Fruit fly (Drosophila melanogaster) whole organism, embryonic: ENCODE data around the gene r-l.
A peak's percentile ranks its signal among the peaks of the same experiment; 100 is the strongest.

Experiments
- Bgb ChIP-seq: fragments of 200-800 bp; sonication (Bioruptor generic); IDR thresholded peaks from 2 replicates; pipeline ENCODE4 v1.3.6; 2022; ENCODE audit warnings: missing biosample characterization, missing genetic modification characterization; ENCODE audit not compliant: partially characterized antibody
- CG10462 ChIP-seq: fragments of 200-800 bp; sonication (Bioruptor generic); optimal IDR thresholded peaks from 2 replicates; lab custom pipeline; 2016; ENCODE audit warnings: missing biosample characterization, missing genetic modification characterization
- CG10654 ChIP-seq: fragments of 200-800 bp; sonication (Bioruptor generic); optimal IDR thresholded peaks from 2 replicates; lab custom pipeline; 2016; ENCODE audit warnings: missing biosample characterization, missing genetic modification characterization
- CG11504 ChIP-seq: fragments of 200-800 bp; sonication (Bioruptor generic); optimal IDR thresholded peaks from 3 replicates; lab custom pipeline; 2019; ENCODE audit warnings: missing biosample characterization, mild to moderate bottlenecking, missing genetic modification characterization, moderate library complexity
- CG11696 ChIP-seq: fragments of 200-800 bp; sonication (Bioruptor generic); IDR thresholded peaks from 2 replicates; pipeline ENCODE4 v1.3.6; 2022; ENCODE audit warnings: missing biosample characterization, missing genetic modification characterization
- CG13624 ChIP-seq: fragments of 200-800 bp; sonication (Bioruptor generic); optimal IDR thresholded peaks from 2 replicates; lab custom pipeline; 2016; ENCODE audit warnings: missing biosample characterization, missing genetic modification characterization
- CG14860 ChIP-seq: fragments of 200-800 bp; sonication (Bioruptor generic); IDR thresholded peaks from 3 replicates; pipeline ENCODE4 v1.3.6; 2022; ENCODE audit warnings: missing biosample characterization, missing genetic modification characterization; ENCODE audit not compliant: partially characterized antibody
- CG15479 ChIP-seq: fragments of 200-800 bp; sonication (Bioruptor generic); optimal IDR thresholded peaks from 3 replicates; lab custom pipeline; 2019; ENCODE audit warnings: missing biosample characterization, mild to moderate bottlenecking, missing genetic modification characterization, moderate library complexity
- CG1647 ChIP-seq: fragments of 200-800 bp; sonication (Bioruptor generic); optimal IDR thresholded peaks from 3 replicates; lab custom pipeline; 2016; ENCODE audit warnings: missing biosample characterization, missing genetic modification characterization
- CG17912 ChIP-seq: fragments of 200-800 bp; sonication (Bioruptor generic); optimal IDR thresholded peaks from 2 replicates; lab custom pipeline; 2018; ENCODE audit warnings: missing biosample characterization, mild to moderate bottlenecking, missing genetic modification characterization
- CG2120 ChIP-seq: fragments of 200-800 bp; sonication (Bioruptor generic); optimal IDR thresholded peaks from 3 replicates; lab custom pipeline; 2016; ENCODE audit warnings: missing biosample characterization, missing genetic modification characterization
- CG2889 ChIP-seq: fragments of 200-800 bp; sonication (Bioruptor generic); IDR thresholded peaks from 3 replicates; pipeline ENCODE4 v1.3.6; 2022; ENCODE audit warnings: missing biosample characterization, missing genetic modification characterization
- CG34224 ChIP-seq: fragments of 200-800 bp; sonication (Bioruptor generic); IDR thresholded peaks from 3 replicates; pipeline ENCODE4 v1.3.6; 2022; ENCODE audit warnings: missing biosample characterization, missing genetic modification characterization; ENCODE audit not compliant: partially characterized antibody
- CG3726 ChIP-seq: fragments of 200-800 bp; sonication (Bioruptor generic); IDR thresholded peaks from 3 replicates; pipeline ENCODE4, ENCODE4 v1.3.6; 2022; ENCODE audit warnings: missing biosample characterization, missing genetic modification characterization
- CG42726 ChIP-seq: fragments of 200-800 bp; sonication (Bioruptor generic); IDR thresholded peaks from 2 replicates; pipeline ENCODE4 v1.3.6; 2022; ENCODE audit warnings: missing biosample characterization, missing genetic modification characterization; ENCODE audit not compliant: partially characterized antibody
- CG4328 ChIP-seq: fragments of 200-800 bp; sonication (Bioruptor generic); optimal IDR thresholded peaks from 3 replicates; lab custom pipeline; 2017; ENCODE audit warnings: missing biosample characterization, missing genetic modification reagents, missing genetic modification characterization
- CG4424 ChIP-seq: fragments of 200-800 bp; sonication (Bioruptor generic); optimal IDR thresholded peaks from 3 replicates; lab custom pipeline; 2016; ENCODE audit warnings: missing biosample characterization, missing genetic modification characterization
- CG9437 ChIP-seq: fragments of 200-800 bp; sonication (Bioruptor generic); optimal IDR thresholded peaks from 2 replicates; lab custom pipeline; 2018; ENCODE audit warnings: missing biosample characterization, mild to moderate bottlenecking, missing genetic modification characterization
- D ChIP-seq, 2 experiments: fragments of 200-800 bp in 1 of 2; fragments of >200 bp in 1 of 2; sonication (Bioruptor generic) in 1 of 2; optimal IDR thresholded peaks; 2 replicates in 1 of 2; 3 replicates in 1 of 2; lab custom pipeline; 2017; ENCODE audit warnings: mild to moderate bottlenecking in 1 of 2, missing biosample characterization in 1 of 2, missing genetic modification characterization in 1 of 2, missing genetic modification reagents in 1 of 2
- Dek ChIP-seq: fragments of 200-800 bp; sonication (Bioruptor generic); optimal IDR thresholded peaks from 3 replicates; lab custom pipeline; 2019; ENCODE audit warnings: missing biosample characterization, mild to moderate bottlenecking, missing genetic modification characterization, moderate library complexity
- HmgZ ChIP-seq: fragments of 200-800 bp; sonication (Bioruptor generic); optimal IDR thresholded peaks from 2 replicates; lab custom pipeline; 2018; ENCODE audit warnings: missing biosample characterization, mild to moderate bottlenecking, missing genetic modification characterization
- Jarid2 ChIP-seq: fragments of 200-800 bp; sonication (Bioruptor generic); optimal IDR thresholded peaks from 3 replicates; lab custom pipeline; 2017; ENCODE audit warnings: mild to moderate bottlenecking, missing biosample characterization, missing genetic modification reagents, missing genetic modification characterization
- MBD-R2 ChIP-seq: fragments of 200-800 bp; sonication (Bioruptor generic); IDR thresholded peaks from 2 replicates; pipeline ENCODE4 v1.3.6; 2022; ENCODE audit warnings: missing biosample characterization, missing genetic modification characterization
- MESR4 ChIP-seq: fragments of 200-800 bp; sonication (Bioruptor generic); optimal IDR thresholded peaks from 2 replicates; lab custom pipeline; 2018; ENCODE audit warnings: missing biosample characterization, mild to moderate bottlenecking, missing genetic modification characterization, moderate library complexity
- PHDP ChIP-seq: fragments of 200-800 bp; sonication (Bioruptor generic); optimal IDR thresholded peaks from 3 replicates; lab custom pipeline; 2018; ENCODE audit warnings: missing biosample characterization, mild to moderate bottlenecking, missing genetic modification characterization, moderate library complexity
- Side ChIP-seq: fragments of 200-800 bp; sonication (Bioruptor generic); optimal IDR thresholded peaks from 2 replicates; lab custom pipeline; 2016; ENCODE audit warnings: missing biosample characterization, missing genetic modification characterization
- Sox100B ChIP-seq: fragments of 200-800 bp; sonication (Bioruptor generic); optimal IDR thresholded peaks from 3 replicates; lab custom pipeline; 2018; ENCODE audit warnings: missing biosample characterization, mild to moderate bottlenecking, missing genetic modification characterization
- Taf1 ChIP-seq: fragments of 200-800 bp; sonication (Bioruptor generic); IDR thresholded peaks from 2 replicates; pipeline ENCODE4 v1.3.6; 2022; ENCODE audit warnings: missing biosample characterization, missing genetic modification characterization
- bsh ChIP-seq, 2 experiments: fragments of 200-800 bp; sonication (Bioruptor generic); optimal IDR thresholded peaks; 2 replicates each; lab custom pipeline; 2017 to 2018; ENCODE audit warnings: mild to moderate bottlenecking in 2 of 2, missing biosample characterization in 2 of 2, missing genetic modification characterization in 2 of 2, moderate library complexity in 1 of 2
- dm ChIP-seq: fragments of 200-800 bp; sonication (Bioruptor generic); optimal IDR thresholded peaks from 3 replicates; lab custom pipeline; 2016; ENCODE audit warnings: missing biosample characterization, missing genetic modification characterization
- emc ChIP-seq: fragments of 200-800 bp; sonication (Bioruptor generic); optimal IDR thresholded peaks from 2 replicates; lab custom pipeline; 2016; ENCODE audit warnings: missing biosample characterization, missing genetic modification characterization
- ems ChIP-seq: fragments of 200-800 bp; sonication (Bioruptor generic); optimal IDR thresholded peaks from 3 replicates; lab custom pipeline; 2016; ENCODE audit warnings: missing biosample characterization, missing genetic modification characterization
- fd3F ChIP-seq: fragments of 200-800 bp; sonication (Bioruptor generic); optimal IDR thresholded peaks from 2 replicates; lab custom pipeline; 2018; ENCODE audit warnings: missing biosample characterization, mild to moderate bottlenecking, missing genetic modification characterization, moderate library complexity
- fd64A ChIP-seq: fragments of 200-800 bp; sonication (Bioruptor generic); optimal IDR thresholded peaks from 3 replicates; lab custom pipeline; 2018; ENCODE audit warnings: missing biosample characterization, mild to moderate bottlenecking, missing genetic modification characterization
- fd96Cb ChIP-seq: fragments of 200-800 bp; sonication (Bioruptor generic); optimal IDR thresholded peaks from 2 replicates; lab custom pipeline; 2018; ENCODE audit warnings: missing biosample characterization, mild to moderate bottlenecking, missing genetic modification characterization, moderate library complexity
- fru ChIP-seq: fragments of >200 bp; optimal IDR thresholded peaks from 2 replicates; lab custom pipeline; 2017
- gsb-n ChIP-seq: fragments of 200-800 bp; sonication (Bioruptor generic); optimal IDR thresholded peaks from 3 replicates; lab custom pipeline; 2018; ENCODE audit warnings: missing biosample characterization, mild to moderate bottlenecking, missing genetic modification characterization
- her ChIP-seq: fragments of 200-800 bp; sonication (Bioruptor generic); optimal IDR thresholded peaks from 2 replicates; lab custom pipeline; 2016; ENCODE audit warnings: missing biosample characterization, missing genetic modification characterization
- lov ChIP-seq, 2 experiments: fragments of 200-800 bp in 1 of 2; fragments of >200 bp in 1 of 2; sonication (Bioruptor generic) in 1 of 2; IDR thresholded peaks in 1 of 2; optimal IDR thresholded peaks in 1 of 2; 2 replicates in 1 of 2; 3 replicates in 1 of 2; pipeline versions ENCODE4 v1.3.6 to Lab custom; 2017 to 2022; ENCODE audit warnings: missing biosample characterization in 1 of 2, missing genetic modification characterization in 1 of 2
- nerfin-2 ChIP-seq: fragments of 200-800 bp; sonication (Bioruptor generic); IDR thresholded peaks from 2 replicates; pipeline ENCODE4 v1.3.6; 2022; ENCODE audit warnings: missing biosample characterization, missing genetic modification characterization; ENCODE audit not compliant: partially characterized antibody
- pfk ChIP-seq: fragments of 200-800 bp; sonication (Bioruptor generic); optimal IDR thresholded peaks from 2 replicates; lab custom pipeline; 2018; ENCODE audit warnings: missing biosample characterization, mild to moderate bottlenecking, missing genetic modification characterization, moderate library complexity
- pnt ChIP-seq: fragments of 200-800 bp; sonication (Bioruptor generic); optimal IDR thresholded peaks from 3 replicates; lab custom pipeline; 2016; ENCODE audit warnings: missing biosample characterization, missing genetic modification characterization
- sens ChIP-seq: fragments of 200-800 bp; sonication (Bioruptor generic); peaks from one replicate; lab custom pipeline; 2016; ENCODE audit warnings: missing biosample characterization, missing genetic modification characterization
- toy ChIP-seq: fragments of 200-800 bp; sonication (Bioruptor generic); IDR thresholded peaks from 2 replicates; pipeline ENCODE4 v1.3.6; 2022; ENCODE audit warnings: missing biosample characterization, missing genetic modification characterization
- vfl ChIP-seq: fragments of 200-800 bp; sonication (Bioruptor generic); optimal IDR thresholded peaks from 2 replicates; lab custom pipeline; 2016; ENCODE audit warnings: missing biosample characterization, missing genetic modification characterization
- wor ChIP-seq: fragments of 200-800 bp; sonication (Bioruptor generic); IDR thresholded peaks from 2 replicates; pipeline ENCODE4 v1.3.6; 2022; ENCODE audit warnings: missing biosample characterization, missing genetic modification characterization
- zen2 ChIP-seq: fragments of 200-800 bp; sonication (Bioruptor generic); IDR thresholded peaks from 3 replicates; pipeline ENCODE4 v1.3.6; 2022; ENCODE audit warnings: missing biosample characterization, missing genetic modification characterization; ENCODE audit not compliant: partially characterized antibody

The r-l gene

DNA sequence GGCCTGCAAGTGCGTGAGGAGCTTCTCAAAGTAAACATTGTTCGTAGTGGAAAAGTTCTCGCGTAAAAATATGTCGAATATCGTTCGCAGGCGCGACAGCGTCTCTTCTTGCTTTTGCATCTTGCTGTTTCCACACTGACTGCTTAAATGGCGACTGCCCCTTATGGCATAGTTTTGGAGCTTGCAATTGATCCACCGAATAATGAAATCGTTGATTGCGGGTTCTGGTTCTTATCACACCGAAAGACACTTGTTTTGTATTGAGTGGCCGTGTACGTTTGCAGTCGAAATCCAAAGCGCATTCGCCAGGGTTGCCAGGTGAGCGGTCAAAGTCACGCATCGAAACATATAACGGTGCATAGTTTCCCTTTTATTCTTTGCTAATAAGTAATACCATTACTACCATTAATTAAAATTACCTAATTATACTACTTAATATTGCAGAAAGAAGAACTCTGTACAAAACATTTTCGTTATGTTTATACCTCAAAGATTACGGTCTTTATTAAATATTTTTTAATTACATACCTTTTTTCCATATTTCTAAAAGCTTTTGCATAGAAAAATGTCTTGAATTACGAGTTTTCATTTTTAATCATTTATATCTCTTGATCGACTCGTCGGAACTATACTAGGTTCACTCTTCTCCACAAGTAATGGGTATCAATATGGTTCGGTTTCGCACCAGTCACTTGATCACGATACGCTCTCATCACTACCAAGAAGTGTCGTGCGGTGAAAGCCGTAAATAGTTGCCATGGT, 28.5 kb upstream of the r-l start, which contains the start of the genes CG7044 and Tbc1d22 (continued):
- TF ChIP-seq CG1647 (GFP tag; lab: Kevin White, UChicago) (no peak), Taf1 (GFP tag; lab: Robert Waterston, UW) (no peak), CG4424 (GFP tag; lab: Kevin White, UChicago) (peak; percentile 59), lov (optimal IDR thresholded peaks at IDR 0.05; lab: Kevin White, UChicago) (no peak), lov (GFP tag; IDR thresholded peaks at IDR 0.05; lab: Robert Waterston, UW) (no peak), MBD-R2 (peak; percentile 63), CG14860 (peak; percentile 47; the same call in 1 of the 3 replicates), sens (peak; percentile 84), gsb-n (tag; lab: Kevin White, UChicago) (no peak), CG11696 (GFP tag; lab: Robert Waterston, UW) (no peak), MESR4 (peak; percentile 62), CG4328 (GFP tag; lab: Kevin White, UChicago) (no peak), emc (GFP tag; lab: Kevin White, UChicago) (no peak), D (optimal IDR thresholded peaks at IDR 0.05; lab: Kevin White, UChicago) (no peak), D (GFP tag; optimal IDR thresholded peaks at IDR 0.05; lab: Kevin White, UChicago) (no peak), PHDP (tag; lab: Kevin White, UChicago) (peak; percentile 26), dm (GFP tag; lab: Kevin White, UChicago) (no peak), CG11504 (no peak)

DNA sequence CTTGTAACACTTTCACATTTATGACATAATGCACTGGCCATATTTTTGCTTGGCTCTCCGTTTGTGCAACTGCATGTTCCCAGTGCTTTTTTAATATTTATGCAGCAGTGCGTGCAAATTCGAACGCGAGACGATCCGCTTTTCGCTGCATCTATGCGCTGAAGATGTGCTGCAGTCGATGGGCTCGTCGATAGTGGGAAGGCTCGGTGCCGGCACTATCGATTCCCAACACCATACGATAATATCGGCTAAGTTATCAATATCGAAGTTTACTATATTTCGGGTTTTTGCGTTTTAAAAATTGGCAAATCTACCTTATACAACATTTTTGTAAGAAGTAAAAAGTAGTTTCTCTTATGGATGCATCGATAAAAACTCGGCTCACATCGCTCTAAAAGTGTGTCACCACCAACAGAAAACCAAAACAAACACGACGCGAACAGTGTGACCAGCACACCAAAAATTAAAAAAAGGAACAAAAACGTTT, 24.6 kb upstream of the r-l start, which contains the start of gene RhoGAP93B:
Gene RhoGAP93B (minus strand): TSS at position 197 of the 487 bp plus-strand sequence.
- TF ChIP-seq CG4328 (GFP tag; lab: Kevin White, UChicago): peak; percentile 71
- TF ChIP-seq Bgb (GFP tag; lab: Robert Waterston, UW): peak; percentile 100
- peak; percentile 92 for TF ChIP-seq HmgZ
- TF ChIP-seq Sox100B (GFP tag; lab: Kevin White, UChicago): no peak
- peak; percentile 86 for TF ChIP-seq ems (GFP tag; lab: Kevin White, UChicago)
- TF ChIP-seq pnt (GFP tag; lab: Kevin White, UChicago): peak; percentile 74
- TF ChIP-seq her (GFP tag; lab: Kevin White, UChicago): peak; percentile 69
- peak; percentile 78 for TF ChIP-seq Jarid2 (GFP tag; lab: Kevin White, UChicago)
- peak; percentile 86 for TF ChIP-seq CG3726 (GFP tag; lab: Robert Waterston, UW)
- no peak for TF ChIP-seq fru
- peak; percentile 77 for TF ChIP-seq fd96Cb
- peak; percentile 100 for TF ChIP-seq zen2 (GFP tag; lab: Robert Waterston, UW)
- peak; percentile 26 for TF ChIP-seq CG10462 (GFP tag; lab: Kevin White, UChicago)
- TF ChIP-seq wor (GFP tag; lab: Robert Waterston, UW): peak; percentile 75
- TF ChIP-seq toy: peak; percentile 68; the same call in 1 of the 2 replicates
- TF ChIP-seq CG9437 (GFP tag; lab: Kevin White, UChicago): peak; percentile 37
- TF ChIP-seq Side (GFP tag; lab: Kevin White, UChicago): peak; percentile 78
- peak; percentile 82 for TF ChIP-seq CG10654
- peak; percentile 95 for TF ChIP-seq CG2120
- TF ChIP-seq pfk (GFP tag; lab: Kevin White, UChicago): peak; percentile 33
- peak; percentile 67 for TF ChIP-seq Dek (tag; lab: Kevin White, UChicago)
- peak; percentile 100 for TF ChIP-seq CG42726 (GFP tag; lab: Robert Waterston, UW)
- no peak for TF ChIP-seq vfl (GFP tag; lab: Kevin White, UChicago)
- peak; percentile 93 for TF ChIP-seq CG13624
- peak; percentile 99 for TF ChIP-seq nerfin-2 (GFP tag; lab: Robert Waterston, UW)
- TF ChIP-seq bsh (GFP tag; optimal IDR thresholded peaks at IDR 0.05; lab: Kevin White, UChicago): peak in 1 of 2 experiments; percentile 78
- TF ChIP-seq CG2889 (GFP tag; lab: Robert Waterston, UW): peak; percentile 74; the same call in 2 of the 3 replicates
- peak; percentile 22 for TF ChIP-seq fd64A (GFP tag; lab: Kevin White, UChicago)
- TF ChIP-seq fd3F (GFP tag; lab: Kevin White, UChicago): peak; percentile 45
- peak; percentile 100 for TF ChIP-seq CG34224
- peak; percentile 43 for TF ChIP-seq CG17912 (GFP tag; lab: Kevin White, UChicago)
- TF ChIP-seq CG15479 (GFP tag; lab: Kevin White, UChicago): peak; percentile 59
